Worm (Caenorhabditis elegans): ENCODE results near the gene B0507.4.

Gene B0507.4

DNA sequence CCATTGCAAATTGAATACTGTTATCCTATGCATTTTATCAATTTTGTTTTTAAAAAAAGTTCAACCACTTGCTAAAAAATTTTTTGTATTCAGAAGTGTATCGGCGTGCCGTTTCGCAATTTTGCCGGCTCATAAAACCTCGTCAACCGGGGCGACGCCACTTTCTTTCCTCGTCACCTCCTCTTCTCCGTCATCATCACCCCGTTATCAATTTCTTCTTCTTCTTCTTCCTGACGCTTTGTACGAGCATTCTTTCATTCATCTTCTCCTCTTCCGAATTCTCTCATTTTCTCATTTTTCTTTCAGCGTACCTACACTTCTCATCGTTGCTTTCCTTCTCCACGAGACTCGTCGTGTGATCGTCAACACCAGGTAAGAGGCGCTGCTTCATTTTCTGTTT is 31.5 kb downstream of the B0507.4 start, which contains the start of gene sup-37:
Gene sup-37, plus strand, starts transcription at position 301 of the 400 bp plus-strand sequence.
- TF ChIP-seq nhr-11 (tag; optimal IDR thresholded peaks at IDR 0.05) (no peak), egl-27 (tag; optimal IDR thresholded peaks at IDR 0.05) (no peak), aly-2 (tag; optimal IDR thresholded peaks at IDR 0.05) (no peak), lin-13 (GFP tag; optimal IDR thresholded peaks at IDR 0.05) (no peak), nhr-10 (tag; optimal IDR thresholded peaks at IDR 0.05) (no peak), skn-1 (tag; optimal IDR thresholded peaks at IDR 0.05) (no peak)

DNA sequence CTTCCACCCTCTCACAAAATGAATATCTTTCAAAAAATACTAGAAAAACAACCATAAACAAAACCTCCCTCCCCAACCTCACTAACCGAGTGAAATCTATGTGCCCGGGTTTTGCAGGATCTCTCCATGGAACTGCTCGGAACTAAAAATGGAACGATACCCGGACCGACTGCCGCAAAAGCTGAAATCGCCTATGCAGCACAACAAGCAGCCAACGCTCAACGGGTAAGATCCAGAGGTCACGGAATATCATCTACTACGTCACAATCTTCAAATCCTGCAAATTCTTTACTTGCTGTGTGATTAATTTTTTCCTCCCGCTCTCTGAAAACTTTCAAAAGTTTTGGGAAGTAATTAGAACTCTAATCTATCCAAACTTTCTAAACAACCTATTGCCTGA is 34.6 kb downstream of the B0507.4 start:
- TF ChIP-seq lsy-2 (tag; optimal IDR thresholded peaks at IDR 0.05) (no peak), F13H6.1 (tag; optimal IDR thresholded peaks at IDR 0.05) (no peak), skn-1 (tag; optimal IDR thresholded peaks at IDR 0.05) (no peak), sma-9 (GFP tag; optimal IDR thresholded peaks at IDR 0.05) (no peak), sma-9 (tag; optimal IDR thresholded peaks at IDR 0.05) (no peak), nhr-23 (tag; optimal IDR thresholded peaks at IDR 0.05) (no peak), sem-4 (tag; optimal IDR thresholded peaks at IDR 0.05) (no peak), alr-1 (tag; optimal IDR thresholded peaks at IDR 0.05) (no peak), nhr-10 (tag; optimal IDR thresholded peaks at IDR 0.05) (no peak)

DNA sequence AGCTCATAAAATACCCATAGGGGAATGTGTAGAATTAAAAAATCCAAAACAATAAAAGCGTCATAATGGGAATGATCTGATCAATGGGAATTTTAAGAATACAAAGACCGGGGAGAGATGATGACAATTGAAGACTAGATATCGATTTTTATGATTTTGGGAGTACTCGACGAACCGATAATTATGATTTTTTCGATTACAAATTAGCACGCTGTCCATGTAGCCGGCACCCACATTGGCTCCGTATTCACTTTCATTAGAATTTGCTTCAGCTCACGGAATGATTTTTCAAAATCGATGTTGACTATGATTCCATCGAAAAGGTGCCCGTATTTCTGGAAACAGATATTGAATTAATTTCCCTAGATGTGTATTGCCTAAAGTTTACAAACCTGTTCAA is 38.0 kb downstream of the B0507.4 start:
- TF ChIP-seq nhr-237 (tag; optimal IDR thresholded peaks at IDR 0.05) (no peak), nhr-23 (tag; optimal IDR thresholded peaks at IDR 0.05) (no peak), ztf-11 (tag; optimal IDR thresholded peaks at IDR 0.05) (no peak), ceh-82 (tag; optimal IDR thresholded peaks at IDR 0.05) (no peak), nhr-21 (tag; optimal IDR thresholded peaks at IDR 0.05) (no peak), lin-13 (GFP tag; optimal IDR thresholded peaks at IDR 0.05) (no peak), zag-1 (tag; optimal IDR thresholded peaks at IDR 0.05) (no peak), C34F6.9 (tag; optimal IDR thresholded peaks at IDR 0.05) (no peak), ztf-4 (tag; optimal IDR thresholded peaks at IDR 0.05) (no peak)

DNA sequence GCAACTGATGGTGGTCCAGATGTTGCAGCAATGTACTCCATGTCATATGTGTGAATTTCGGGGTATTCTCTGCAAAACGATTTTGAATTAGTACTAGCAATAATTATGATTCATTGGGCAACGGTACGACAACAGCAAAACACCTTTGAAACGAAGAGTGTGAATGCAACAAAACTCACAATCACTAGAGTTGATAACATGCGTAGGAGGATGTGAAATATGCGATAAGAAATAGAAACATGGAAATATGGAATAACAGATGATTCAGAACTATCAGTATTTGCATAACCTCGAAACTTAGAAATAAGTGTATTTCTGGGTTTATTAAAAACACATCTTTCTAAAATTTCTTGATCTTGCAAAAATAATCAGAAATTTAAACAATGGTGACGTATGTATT is 40.7 kb downstream of the B0507.4 start:
- no peak for TF ChIP-seq nhr-237 (tag; optimal IDR thresholded peaks at IDR 0.05)
- TF ChIP-seq unc-62 (GFP tag; optimal IDR thresholded peaks at IDR 0.05), result no peak
- no peak for TF ChIP-seq ceh-16 (tag; optimal IDR thresholded peaks at IDR 0.05)
- peak; percentile 66 for TF ChIP-seq fos-1 (tag; optimal IDR thresholded peaks at IDR 0.05)
- TF ChIP-seq peb-1 (tag; optimal IDR thresholded peaks at IDR 0.05), result no peak
- no peak for TF ChIP-seq alr-1 (tag; optimal IDR thresholded peaks at IDR 0.05)

DNA sequence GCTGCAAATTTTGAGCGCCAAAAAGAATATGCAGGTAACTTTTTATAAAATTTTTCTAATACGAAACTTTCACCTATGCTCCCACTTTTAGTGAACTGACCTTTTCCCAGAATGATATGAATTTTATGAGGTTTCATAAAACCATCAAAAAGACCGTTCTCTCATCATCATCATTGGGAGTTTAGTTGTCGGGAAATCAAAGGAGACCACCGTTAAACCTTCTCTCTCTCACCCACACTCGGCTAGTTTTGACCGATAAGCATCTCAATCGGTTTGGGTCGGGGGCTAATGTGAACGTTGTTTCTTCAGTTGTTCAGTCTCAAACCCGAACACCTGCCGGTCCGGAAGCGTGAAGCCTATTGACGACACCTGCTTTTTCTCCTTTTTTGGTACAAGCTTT is 41.5 kb downstream of the B0507.4 start:
- no peak for TF ChIP-seq mab-5 (tag; optimal IDR thresholded peaks at IDR 0.05)
- no peak for TF ChIP-seq nhr-129 (tag; optimal IDR thresholded peaks at IDR 0.05)
- TF ChIP-seq nhr-11 (tag; optimal IDR thresholded peaks at IDR 0.05), result no peak
- TF ChIP-seq fos-1 (tag; optimal IDR thresholded peaks at IDR 0.05), result peak; percentile 54

DNA sequence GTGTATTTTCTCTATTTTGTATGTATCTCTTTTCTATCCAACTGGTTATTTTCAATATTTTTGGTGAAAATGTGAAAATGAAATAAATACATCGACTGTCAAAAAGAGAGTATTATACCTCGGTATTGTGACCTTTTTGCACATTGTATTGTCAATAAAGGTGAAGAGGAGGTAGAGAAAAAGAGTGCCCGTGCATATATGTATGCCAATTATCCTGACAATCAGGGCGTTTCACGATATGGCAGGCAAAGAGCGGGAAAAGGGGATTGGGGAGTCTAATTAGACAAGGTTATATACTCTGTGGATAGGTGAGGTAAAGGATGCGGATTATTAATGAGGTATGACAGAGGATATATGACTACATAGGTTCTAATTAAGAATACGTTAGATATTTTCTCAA is 42.1 kb downstream of the B0507.4 start:
- TF ChIP-seq nhr-129 (tag; optimal IDR thresholded peaks at IDR 0.05), result peak; percentile 14
- TF ChIP-seq unc-55 (GFP tag; optimal IDR thresholded peaks at IDR 0.05), result no peak

ce11 chrV:8798470-8798869 is 43.7 kb downstream of the B0507.4 start:
- TF ChIP-seq nhr-11 (tag; optimal IDR thresholded peaks at IDR 0.05), result no peak
- TF ChIP-seq crh-2 (tag; optimal IDR thresholded peaks at IDR 0.05), result no peak
- TF ChIP-seq C34F6.9 (tag; optimal IDR thresholded peaks at IDR 0.05), result no peak
- no peak for TF ChIP-seq sem-4 (tag; optimal IDR thresholded peaks at IDR 0.05)
- TF ChIP-seq unc-55 (GFP tag; optimal IDR thresholded peaks at IDR 0.05), result no peak
- no peak for TF ChIP-seq nhr-10 (tag; optimal IDR thresholded peaks at IDR 0.05)

ce11 chrV:8799293-8799812 is 44.6 kb downstream of the B0507.4 start:
- TF ChIP-seq sma-3 (GFP tag; optimal IDR thresholded peaks at IDR 0.05), result peak; percentile 17
- TF ChIP-seq fos-1 (tag; optimal IDR thresholded peaks at IDR 0.05), result peak; percentile 64
- no peak for TF ChIP-seq ZK546.5 (tag; optimal IDR thresholded peaks at IDR 0.05)
- TF ChIP-seq unc-62 (GFP tag; optimal IDR thresholded peaks at IDR 0.05), result no peak
- peak; percentile 53 for TF ChIP-seq blmp-1 (tag; optimal IDR thresholded peaks at IDR 0.05; ENCODE audit: insufficient read depth)

Measured in whole organism, L2 larva.